Fruit fly (Drosophila melanogaster) whole organism, prepupa: ENCODE measurements around the gene simj.

Source experiments
- CG10631 ChIP-seq: fragments of 200-800 bp; sonication (Bioruptor generic); optimal IDR thresholded peaks from 2 replicates; lab custom pipeline; 2016; ENCODE audit warnings: missing biosample characterization, missing genetic modification characterization
- CG10669 ChIP-seq: fragments of 200-800 bp; sonication (Bioruptor generic); optimal IDR thresholded peaks from 3 replicates; lab custom pipeline; 2018; ENCODE audit warnings: missing biosample characterization, mild to moderate bottlenecking, missing genetic modification characterization, moderate library complexity
- CG11762 ChIP-seq: fragments of 200-800 bp; sonication (Bioruptor generic); optimal IDR thresholded peaks from 3 replicates; lab custom pipeline; 2016; ENCODE audit warnings: missing biosample characterization, missing genetic modification characterization; ENCODE audit not compliant: insufficient read depth
- CG15336 ChIP-seq: fragments of 200-800 bp; sonication (Bioruptor generic); IDR thresholded peaks from 2 replicates; pipeline ENCODE4 v1.3.6; 2022; ENCODE audit warnings: missing biosample characterization, missing genetic modification characterization
- CG16779 ChIP-seq: fragments of 200-800 bp; sonication (Bioruptor generic); optimal IDR thresholded peaks from 3 replicates; lab custom pipeline; 2017; ENCODE audit warnings: missing biosample characterization, mild to moderate bottlenecking, missing genetic modification characterization
- CG31627 ChIP-seq: fragments of 200-800 bp; sonication (Bioruptor generic); optimal IDR thresholded peaks from 3 replicates; lab custom pipeline; 2016; ENCODE audit warnings: missing biosample characterization, missing genetic modification characterization
- CG34406 ChIP-seq: fragments of 200-800 bp; sonication (Bioruptor generic); optimal IDR thresholded peaks from 3 replicates; lab custom pipeline; 2016; ENCODE audit warnings: missing biosample characterization, missing genetic modification characterization
- CG3919 ChIP-seq: fragments of 200-800 bp; sonication (Bioruptor generic); optimal IDR thresholded peaks from 3 replicates; lab custom pipeline; 2016; ENCODE audit warnings: missing biosample characterization, missing genetic modification characterization
- CG6163 ChIP-seq: fragments of 200-800 bp; sonication (Bioruptor generic); IDR thresholded peaks from 3 replicates; pipeline ENCODE4 v1.3.6; 2022; ENCODE audit warnings: missing biosample characterization, missing genetic modification characterization
- CG6276 ChIP-seq: fragments of 200-800 bp; sonication (Bioruptor generic); optimal IDR thresholded peaks from 2 replicates; lab custom pipeline; 2017; ENCODE audit warnings: missing biosample characterization, mild to moderate bottlenecking, missing genetic modification characterization
- CG6854 ChIP-seq: fragments of 200-800 bp; sonication (Bioruptor generic); optimal IDR thresholded peaks from 2 replicates; lab custom pipeline; 2017; ENCODE audit warnings: missing biosample characterization, mild to moderate bottlenecking, missing genetic modification characterization
- CG7368 ChIP-seq: fragments of 200-800 bp; sonication (Bioruptor generic); optimal IDR thresholded peaks from 3 replicates; lab custom pipeline; 2016; ENCODE audit warnings: missing biosample characterization, missing genetic modification characterization
- Eip93F ChIP-seq: fragments of 200-800 bp; sonication (Bioruptor generic); optimal IDR thresholded peaks from 2 replicates; lab custom pipeline; 2016; ENCODE audit warnings: missing biosample characterization, mild to moderate bottlenecking, missing genetic modification characterization
- Ets96B ChIP-seq: fragments of 200-800 bp; optimal IDR thresholded peaks from 2 replicates; lab custom pipeline; 2019; ENCODE audit warnings: missing biosample characterization, mild to moderate bottlenecking, missing genetic modification characterization, moderate library complexity
- Gug ChIP-seq: fragments of 200-800 bp; sonication (Bioruptor generic); IDR thresholded peaks from 2 replicates; pipeline ENCODE4 v1.3.6; 2022; ENCODE audit warnings: missing biosample characterization, missing genetic modification characterization
- Hr38 ChIP-seq: sonication (Bioruptor generic); optimal IDR thresholded peaks from 2 replicates; lab custom pipeline; 2016; ENCODE audit warnings: missing biosample characterization, missing genetic modification characterization
- Hr39 ChIP-seq: fragments of 200-800 bp; sonication (Bioruptor generic); optimal IDR thresholded peaks from 2 replicates; lab custom pipeline; 2016; ENCODE audit warnings: missing biosample characterization, missing genetic modification characterization
- Hr4 ChIP-seq: fragments of 200-800 bp; sonication (Bioruptor generic); optimal IDR thresholded peaks from 3 replicates; lab custom pipeline; 2016; ENCODE audit warnings: missing biosample characterization, missing genetic modification characterization
- Lpt ChIP-seq: fragments of 200-800 bp; sonication (Bioruptor generic); optimal IDR thresholded peaks from 3 replicates; lab custom pipeline; 2016; ENCODE audit warnings: missing biosample characterization, missing genetic modification characterization
- Met ChIP-seq: fragments of 200-800 bp; sonication (Bioruptor generic); optimal IDR thresholded peaks from 3 replicates; lab custom pipeline; 2016; ENCODE audit warnings: missing biosample characterization, missing genetic modification characterization
- Smox ChIP-seq: fragments of 200-800 bp; sonication (Bioruptor generic); optimal IDR thresholded peaks from 3 replicates; lab custom pipeline; 2016; ENCODE audit warnings: missing biosample characterization, missing genetic modification characterization
- Sox14 ChIP-seq: fragments of 200-800 bp; sonication (Bioruptor generic); optimal IDR thresholded peaks from 3 replicates; lab custom pipeline; 2016; ENCODE audit warnings: missing biosample characterization, missing genetic modification characterization
- Sox15 ChIP-seq: fragments of 200-800 bp; sonication (Bioruptor generic); optimal IDR thresholded peaks from 3 replicates; lab custom pipeline; 2016; ENCODE audit warnings: missing biosample characterization, missing genetic modification characterization
- achi ChIP-seq: fragments of 200-800 bp; sonication (Bioruptor generic); optimal IDR thresholded peaks from 3 replicates; lab custom pipeline; 2016; ENCODE audit warnings: missing biosample characterization, missing genetic modification characterization
- cyc ChIP-seq: fragments of 200-800 bp; sonication (Bioruptor generic); optimal IDR thresholded peaks from 3 replicates; lab custom pipeline; 2016; ENCODE audit warnings: missing biosample characterization, missing genetic modification characterization
- dac ChIP-seq: fragments of 200-800 bp; sonication (Bioruptor generic); optimal IDR thresholded peaks from 2 replicates; lab custom pipeline; 2017; ENCODE audit warnings: missing biosample characterization, mild to moderate bottlenecking, missing genetic modification characterization
- dsx ChIP-seq: fragments of 200-800 bp; optimal IDR thresholded peaks from 3 replicates; lab custom pipeline; 2019; ENCODE audit warnings: missing biosample characterization, mild to moderate bottlenecking, missing genetic modification characterization, moderate library complexity; ENCODE audit not compliant: poor library complexity, severe bottlenecking
- eg ChIP-seq: fragments of 200-800 bp; sonication (Bioruptor generic); IDR thresholded peaks from 3 replicates; pipeline ENCODE4 v1.3.6; 2022; ENCODE audit warnings: missing biosample characterization, missing genetic modification characterization
- lz ChIP-seq: fragments of 200-800 bp; sonication (Bioruptor generic); optimal IDR thresholded peaks from 3 replicates; lab custom pipeline; 2016; ENCODE audit warnings: missing biosample characterization, missing genetic modification characterization
- pdm3 ChIP-seq: fragments of 200-800 bp; sonication (Bioruptor generic); optimal IDR thresholded peaks from 3 replicates; lab custom pipeline; 2016; ENCODE audit warnings: missing biosample characterization, missing genetic modification characterization
- spab ChIP-seq: fragments of 200-800 bp; sonication (Bioruptor generic); optimal IDR thresholded peaks from 2 replicates; lab custom pipeline; 2017; ENCODE audit warnings: missing biosample characterization, mild to moderate bottlenecking, missing genetic modification characterization, missing genetic modification reagents
- ss ChIP-seq, 2 experiments: fragments of 200-800 bp; sonication (Bioruptor generic); optimal IDR thresholded peaks; 2 replicates in 1 of 2; 3 replicates in 1 of 2; lab custom pipeline; 2017 to 2018; ENCODE audit warnings: mild to moderate bottlenecking in 2 of 2, missing biosample characterization in 2 of 2, missing genetic modification characterization in 2 of 2, moderate library complexity in 1 of 2
- topi ChIP-seq: fragments of 200-800 bp; sonication (Bioruptor generic); optimal IDR thresholded peaks from 3 replicates; lab custom pipeline; 2016; ENCODE audit warnings: missing biosample characterization, missing genetic modification characterization
- vri ChIP-seq: fragments of 200-800 bp; sonication (Bioruptor generic); optimal IDR thresholded peaks from 3 replicates; lab custom pipeline; 2016; ENCODE audit warnings: missing biosample characterization, mild to moderate bottlenecking, missing genetic modification characterization

simj gene

DNA sequence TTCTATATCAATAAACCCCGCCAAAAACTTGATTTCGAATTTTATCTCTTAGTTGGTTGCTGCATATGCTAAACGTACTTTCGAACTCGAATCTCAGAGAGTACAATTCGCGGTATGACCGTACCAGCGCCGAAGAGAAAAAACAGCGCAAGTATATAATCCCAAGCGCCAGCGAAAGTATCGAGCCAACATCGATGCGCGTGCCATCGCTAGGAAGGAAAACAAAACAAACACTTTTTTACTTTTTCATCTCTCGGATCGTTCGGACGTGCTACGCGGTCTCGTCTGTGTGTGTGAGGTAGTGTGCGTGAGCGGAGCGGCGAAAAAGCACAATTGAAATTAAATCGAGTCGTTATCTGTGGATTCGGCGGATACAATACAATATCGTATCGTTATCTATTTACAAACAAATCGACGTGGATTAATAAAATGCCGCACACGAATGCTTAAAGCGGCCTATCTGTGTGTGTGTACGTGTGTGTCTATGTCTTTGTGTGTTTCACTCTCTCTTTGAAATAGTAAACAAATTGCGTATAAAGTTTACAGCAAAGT lies at the start of gene simj (continued):
- peak; percentile 44; the same call in 1 of the 2 replicates for TF ChIP-seq Gug
- TF ChIP-seq pdm3 (GFP tag; lab: Kevin White, UChicago): peak; percentile 23
- no peak for TF ChIP-seq Hr4 (GFP tag; lab: Kevin White, UChicago)
- peak; percentile 67 for TF ChIP-seq CG16779 (tag; lab: Kevin White, UChicago)
- TF ChIP-seq topi (GFP tag; lab: Kevin White, UChicago): peak; percentile 54
- TF ChIP-seq lz: peak; percentile 39
- peak; percentile 23 for TF ChIP-seq CG7368 (GFP tag; lab: Kevin White, UChicago)
- TF ChIP-seq Eip93F (GFP tag; lab: Kevin White, UChicago): peak; percentile 50
- TF ChIP-seq CG31627: no peak

DNA sequence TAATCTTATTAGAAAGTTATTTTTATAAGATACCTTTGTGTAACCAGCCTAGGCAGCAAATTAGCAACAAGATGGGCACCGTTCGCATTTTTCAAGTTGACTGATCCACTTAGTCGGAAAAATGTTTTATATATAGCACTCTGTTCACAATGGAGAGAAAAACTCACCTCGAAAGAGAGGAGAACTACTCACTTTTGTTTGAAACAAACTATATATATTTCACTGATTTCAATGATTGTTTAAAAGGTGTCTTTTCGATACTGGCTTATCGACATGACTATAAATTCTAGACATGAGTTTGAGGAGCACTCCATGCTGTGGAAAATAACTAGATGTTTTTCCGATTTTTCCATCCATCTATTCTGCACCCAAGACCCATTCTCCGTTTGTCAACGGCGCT lies 41.1 kb upstream of the simj start, which contains the start of gene CG42521:
CG42521 (minus strand) TSS at position 101 of the 400 bp plus-strand sequence.
- no peak for TF ChIP-seq Smox (GFP tag; lab: Kevin White, UChicago)
- TF ChIP-seq CG3919 (GFP tag; lab: Kevin White, UChicago): no peak
- no peak for TF ChIP-seq eg (GFP tag; lab: Robert Waterston, UW)
- no peak for TF ChIP-seq CG10631 (GFP tag; lab: Kevin White, UChicago)
- no peak for TF ChIP-seq dac (GFP tag; lab: Kevin White, UChicago)
- TF ChIP-seq Sox14 (GFP tag; lab: Kevin White, UChicago): no peak

DNA sequence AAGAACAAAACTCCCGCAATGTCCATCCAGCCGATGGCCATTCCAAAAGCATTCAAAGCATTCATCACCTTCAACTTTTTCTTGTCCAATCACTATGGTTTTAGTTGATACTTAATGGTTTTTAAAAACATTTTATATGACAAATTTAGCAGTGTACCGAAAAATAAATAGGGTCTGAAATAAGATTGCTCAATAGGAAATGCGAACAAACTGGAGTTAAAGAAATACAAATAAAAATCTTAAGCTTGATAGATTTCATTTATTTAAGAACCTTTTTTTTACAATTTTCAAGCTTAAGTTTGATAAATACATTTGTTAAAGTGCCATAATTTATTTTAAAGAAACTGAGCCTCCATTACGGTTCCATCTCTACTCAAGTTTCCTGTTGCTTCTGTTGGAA lies 39.0 kb upstream of the simj start, which contains the start of gene CG43127:
CG43127 (minus strand) TSS at position 101 of the 400 bp plus-strand sequence.
- TF ChIP-seq Sox15: no peak
- TF ChIP-seq Sox14 (GFP tag; lab: Kevin White, UChicago): no peak
- no peak for TF ChIP-seq Smox (GFP tag; lab: Kevin White, UChicago)
- TF ChIP-seq CG10669: no peak
- no peak for TF ChIP-seq CG11762
- no peak for TF ChIP-seq Lpt (GFP tag; lab: Kevin White, UChicago)
- no peak for TF ChIP-seq Ets96B (tag; lab: Kevin White, UChicago)
- no peak for TF ChIP-seq spab
- TF ChIP-seq vri (GFP tag; lab: Kevin White, UChicago): no peak
- no peak for TF ChIP-seq Gug
- no peak for TF ChIP-seq cyc (GFP tag; lab: Kevin White, UChicago)
- no peak for TF ChIP-seq CG15336 (GFP tag; lab: Robert Waterston, UW)

- TF ChIP-seq CG15336 (GFP tag; lab: Robert Waterston, UW) (no peak), CG34406 (GFP tag; lab: Kevin White, UChicago) (no peak)
Measured at dm6 chr3L:10626199-10626598, 38.3 kb upstream of the simj start, which contains the start of gene CG34238. Gene CG34238, plus strand, starts transcription at chr3L:10626499.

DNA sequence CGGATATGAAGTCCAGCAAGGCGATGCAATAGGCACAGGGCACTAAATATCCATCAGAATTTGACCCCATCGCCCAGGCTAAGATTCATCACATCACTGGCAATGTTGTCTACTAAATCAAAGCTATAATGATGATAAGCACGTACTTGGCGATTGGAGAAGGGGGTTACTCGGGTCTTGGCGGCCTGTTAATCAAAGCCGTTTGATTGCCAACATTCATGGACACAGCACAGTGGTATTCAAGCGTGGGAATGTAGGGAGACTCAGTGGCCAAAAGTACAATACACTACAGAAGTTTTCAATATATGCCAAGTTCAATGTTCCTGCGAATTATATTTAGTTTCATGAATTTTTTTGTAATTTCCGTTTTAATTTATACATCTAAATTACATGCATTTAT lies 36.2 kb upstream of the simj start, which contains the start of gene CG14151:
CG14151 (minus strand) TSS at position 101 of the 400 bp plus-strand sequence.
- TF ChIP-seq Lpt (GFP tag; lab: Kevin White, UChicago) (no peak), Ets96B (tag; lab: Kevin White, UChicago) (no peak), ss (GFP tag; optimal IDR thresholded peaks at IDR 0.05; lab: Kevin White, UChicago) (no peak), Smox (GFP tag; lab: Kevin White, UChicago) (no peak), Sox15 (no peak), Gug (no peak), dsx (no peak), CG6163 (GFP tag; lab: Robert Waterston, UW) (no peak), CG6854 (GFP tag; lab: Kevin White, UChicago) (no peak), achi (GFP tag; lab: Kevin White, UChicago) (no peak), Hr38 (GFP tag; lab: Kevin White, UChicago) (no peak), CG6276 (GFP tag; lab: Kevin White, UChicago) (no peak), cyc (GFP tag; lab: Kevin White, UChicago) (no peak), eg (GFP tag; lab: Robert Waterston, UW) (no peak), Met (GFP tag; lab: Kevin White, UChicago) (no peak), CG10631 (GFP tag; lab: Kevin White, UChicago) (no peak), Hr39 (no peak)
